Fruit fly (Drosophila melanogaster) whole organism, embryonic: ENCODE data around the gene sbr.

ENCODE experiments used
- Aef1 ChIP-seq: fragments of 200-800 bp; sonication (Bioruptor generic); IDR thresholded peaks from 3 replicates; pipeline ENCODE4 v1.3.6; 2022; ENCODE audit warnings: missing biosample characterization, missing genetic modification characterization
- Atf3 ChIP-seq: fragments of 200-800 bp; sonication (Bioruptor generic); optimal IDR thresholded peaks from 3 replicates; lab custom pipeline; 2016; ENCODE audit warnings: missing biosample characterization, missing genetic modification characterization
- Bgb ChIP-seq: fragments of 200-800 bp; sonication (Bioruptor generic); IDR thresholded peaks from 2 replicates; pipeline ENCODE4 v1.3.6; 2022; ENCODE audit warnings: missing biosample characterization, missing genetic modification characterization; ENCODE audit not compliant: partially characterized antibody
- CG10147 ChIP-seq: fragments of 200-800 bp; sonication (Bioruptor generic); optimal IDR thresholded peaks from 2 replicates; lab custom pipeline; 2019; ENCODE audit warnings: missing biosample characterization, mild to moderate bottlenecking, missing genetic modification characterization, moderate library complexity
- CG11504 ChIP-seq: fragments of 200-800 bp; sonication (Bioruptor generic); optimal IDR thresholded peaks from 3 replicates; lab custom pipeline; 2019; ENCODE audit warnings: missing biosample characterization, mild to moderate bottlenecking, missing genetic modification characterization, moderate library complexity
- CG12299 ChIP-seq: fragments of 200-800 bp; sonication (Bioruptor generic); optimal IDR thresholded peaks from 2 replicates; lab custom pipeline; 2018; ENCODE audit warnings: missing biosample characterization, mild to moderate bottlenecking, missing genetic modification characterization
- CG13287 ChIP-seq: fragments of 200-800 bp; sonication (Bioruptor generic); IDR thresholded peaks from 2 replicates; pipeline ENCODE4 v1.3.6; 2022; ENCODE audit warnings: missing biosample characterization, missing genetic modification characterization; ENCODE audit not compliant: partially characterized antibody
- CG13424 ChIP-seq: fragments of 200-800 bp; sonication (Bioruptor generic); optimal IDR thresholded peaks from 2 replicates; lab custom pipeline; 2019; ENCODE audit warnings: missing biosample characterization, mild to moderate bottlenecking, missing genetic modification characterization, moderate library complexity
- CG13894 ChIP-seq: fragments of 200-800 bp; sonication (Bioruptor generic); optimal IDR thresholded peaks from 3 replicates; lab custom pipeline; 2018; ENCODE audit warnings: missing biosample characterization, mild to moderate bottlenecking, missing genetic modification characterization, moderate library complexity
- CG14667 ChIP-seq: fragments of 200-800 bp; sonication (Bioruptor generic); IDR thresholded peaks from 2 replicates; pipeline ENCODE4 v1.3.6; 2022; ENCODE audit warnings: missing biosample characterization, missing genetic modification characterization
- CG15696 ChIP-seq: fragments of 200-800 bp; sonication (Bioruptor generic); optimal IDR thresholded peaks from 2 replicates; lab custom pipeline; 2019; ENCODE audit warnings: missing biosample characterization, mild to moderate bottlenecking, missing genetic modification characterization, moderate library complexity
- CG1603 ChIP-seq: fragments of 200-800 bp; sonication (Bioruptor generic); optimal IDR thresholded peaks from 2 replicates; lab custom pipeline; 2019; ENCODE audit warnings: missing biosample characterization, mild to moderate bottlenecking, missing genetic modification characterization, moderate library complexity
- CG2116 ChIP-seq: fragments of 200-800 bp; sonication (Bioruptor generic); optimal IDR thresholded peaks from 3 replicates; lab custom pipeline; 2018; ENCODE audit warnings: missing biosample characterization, mild to moderate bottlenecking, missing genetic modification characterization
- CG2678 ChIP-seq: fragments of 200-800 bp; sonication (Bioruptor generic); optimal IDR thresholded peaks from 3 replicates; lab custom pipeline; 2019; ENCODE audit warnings: missing biosample characterization, mild to moderate bottlenecking, missing genetic modification characterization, moderate library complexity
- CG31441 ChIP-seq: fragments of 200-800 bp; sonication (Bioruptor generic); IDR thresholded peaks from 2 replicates; pipeline ENCODE4 v1.3.6; 2022; ENCODE audit warnings: missing biosample characterization, missing genetic modification characterization
- CG3847 ChIP-seq: fragments of 200-800 bp; sonication (Bioruptor generic); IDR thresholded peaks from 2 replicates; pipeline ENCODE4 v1.3.6; 2022; ENCODE audit warnings: missing biosample characterization, missing genetic modification characterization
- CG5180 ChIP-seq: fragments of 200-800 bp; sonication (Bioruptor generic); optimal IDR thresholded peaks from 3 replicates; lab custom pipeline; 2017; ENCODE audit warnings: missing biosample characterization, missing genetic modification characterization, mild to moderate bottlenecking, moderate library complexity, missing genetic modification reagents
- CG8290 ChIP-seq, 3 experiments: fragments of 200-800 bp; sonication (Bioruptor generic); optimal IDR thresholded peaks; 2 replicates each; lab custom pipeline; 2016 to 2019; ENCODE audit warnings: missing biosample characterization in 3 of 3, missing genetic modification characterization in 3 of 3, mild to moderate bottlenecking in 2 of 3, moderate library complexity in 1 of 3
- CoRest ChIP-seq: fragments of 200-800 bp; sonication (Bioruptor generic); optimal IDR thresholded peaks from 3 replicates; lab custom pipeline; 2018; ENCODE audit warnings: missing biosample characterization, mild to moderate bottlenecking, missing genetic modification characterization, moderate library complexity
- E2f2 ChIP-seq: fragments of 200-800 bp; sonication (Bioruptor generic); IDR thresholded peaks from 2 replicates; pipeline ENCODE4 v1.3.6; 2022; ENCODE audit warnings: missing biosample characterization, missing genetic modification characterization
- Elba2 ChIP-seq: fragments of 200-800 bp; sonication (Bioruptor generic); optimal IDR thresholded peaks from 3 replicates; lab custom pipeline; 2016; ENCODE audit warnings: missing biosample characterization, missing genetic modification characterization
- Ets65A ChIP-seq: fragments of 200-800 bp; sonication (Bioruptor generic); peaks from one replicate; lab custom pipeline; 2016; ENCODE audit warnings: missing biosample characterization, missing genetic modification characterization
- Ets97D ChIP-seq: fragments of 200-800 bp; sonication (Bioruptor generic); optimal IDR thresholded peaks from 3 replicates; lab custom pipeline; 2016; ENCODE audit warnings: missing biosample characterization, missing genetic modification characterization
- HLHmδ ChIP-seq: fragments of 200-800 bp; sonication (Bioruptor generic); optimal IDR thresholded peaks from 2 replicates; lab custom pipeline; 2018; ENCODE audit warnings: missing biosample characterization, mild to moderate bottlenecking, missing genetic modification characterization, moderate library complexity
- Med ChIP-seq: fragments of 200-800 bp; sonication (Bioruptor generic); peaks from one replicate; lab custom pipeline; 2016; ENCODE audit warnings: missing biosample characterization, missing genetic modification characterization, mild to moderate bottlenecking, inconsistent platforms, moderate library complexity
- NC2α ChIP-seq: fragments of 200-800 bp; sonication (Bioruptor generic); optimal IDR thresholded peaks from 2 replicates; lab custom pipeline; 2016; ENCODE audit warnings: missing biosample characterization, missing genetic modification characterization
- Nf-YB ChIP-seq: fragments of 200-800 bp; sonication (Bioruptor generic); optimal IDR thresholded peaks from 3 replicates; lab custom pipeline; 2019; ENCODE audit warnings: missing biosample characterization, mild to moderate bottlenecking, missing genetic modification characterization, moderate library complexity
- Sry-β ChIP-seq: fragments of 200-800 bp; sonication (Bioruptor generic); optimal IDR thresholded peaks from 2 replicates; lab custom pipeline; 2018; ENCODE audit warnings: missing biosample characterization, mild to moderate bottlenecking, missing genetic modification characterization, moderate library complexity
- btn ChIP-seq: fragments of 200-800 bp; sonication (Bioruptor generic); optimal IDR thresholded peaks from 2 replicates; lab custom pipeline; 2016; ENCODE audit warnings: missing biosample characterization, missing genetic modification characterization
- crol ChIP-seq: fragments of 200-800 bp; sonication (Bioruptor generic); IDR thresholded peaks from 2 replicates; pipeline ENCODE4 v1.3.6; 2022; ENCODE audit warnings: missing biosample characterization, missing genetic modification characterization
- ems ChIP-seq: fragments of 200-800 bp; sonication (Bioruptor generic); optimal IDR thresholded peaks from 3 replicates; lab custom pipeline; 2016; ENCODE audit warnings: missing biosample characterization, missing genetic modification characterization
- eve ChIP-seq, 2 experiments: fragments of >200 bp; optimal IDR thresholded peaks; 2 replicates each; lab custom pipeline; 2017; ENCODE audit warnings: missing biosample characterization in 2 of 2, missing genetic modification characterization in 2 of 2
- ewg ChIP-seq: fragments of 200-800 bp; sonication (Bioruptor generic); optimal IDR thresholded peaks from 3 replicates; lab custom pipeline; 2017; ENCODE audit warnings: mild to moderate bottlenecking, missing biosample characterization, missing genetic modification reagents, missing genetic modification characterization
- lab ChIP-seq: fragments of 200-800 bp; sonication (Bioruptor generic); optimal IDR thresholded peaks from 3 replicates; lab custom pipeline; 2017; ENCODE audit warnings: missing biosample characterization, missing genetic modification characterization, mild to moderate bottlenecking, moderate library complexity, missing genetic modification reagents
- mld ChIP-seq: fragments of 200-800 bp; sonication (Bioruptor generic); IDR thresholded peaks from 3 replicates; pipeline ENCODE4 v1.3.6; 2022; ENCODE audit warnings: missing biosample characterization, missing genetic modification characterization; ENCODE audit not compliant: partially characterized antibody
- nerfin-1 ChIP-seq: fragments of 200-800 bp; sonication (Bioruptor generic); optimal IDR thresholded peaks from 3 replicates; lab custom pipeline; 2019; ENCODE audit warnings: missing biosample characterization, mild to moderate bottlenecking, missing genetic modification characterization, moderate library complexity
- nmo ChIP-seq: fragments of 200-800 bp; sonication (Bioruptor generic); optimal IDR thresholded peaks from 2 replicates; lab custom pipeline; 2018; ENCODE audit warnings: missing biosample characterization, mild to moderate bottlenecking, missing genetic modification characterization, moderate library complexity
- org-1 ChIP-seq: fragments of 200-800 bp; sonication (Bioruptor generic); optimal IDR thresholded peaks from 2 replicates; lab custom pipeline; 2017; ENCODE audit warnings: missing biosample characterization, missing genetic modification characterization
- phol ChIP-seq: fragments of 200-800 bp; sonication (Bioruptor generic); optimal IDR thresholded peaks from 3 replicates; lab custom pipeline; 2018; ENCODE audit warnings: missing biosample characterization, mild to moderate bottlenecking, missing genetic modification characterization, moderate library complexity
- pita ChIP-seq: fragments of 200-800 bp; sonication (Bioruptor generic); optimal IDR thresholded peaks from 2 replicates; lab custom pipeline; 2017; ENCODE audit warnings: missing biosample characterization, mild to moderate bottlenecking, missing genetic modification characterization
- pzg ChIP-seq: fragments of 200-800 bp; sonication (Bioruptor generic); optimal IDR thresholded peaks from 3 replicates; lab custom pipeline; 2018; ENCODE audit warnings: missing biosample characterization, mild to moderate bottlenecking, missing genetic modification characterization, moderate library complexity
- rib ChIP-seq: fragments of 200-800 bp; sonication (Bioruptor generic); IDR thresholded peaks from 2 replicates; pipeline ENCODE4 v1.3.6; 2022; ENCODE audit warnings: missing biosample characterization, missing genetic modification characterization
- sd ChIP-seq: fragments of 200-800 bp; sonication (Bioruptor generic); optimal IDR thresholded peaks from 3 replicates; lab custom pipeline; 2018; ENCODE audit warnings: missing biosample characterization, mild to moderate bottlenecking, missing genetic modification characterization, moderate library complexity
- seq ChIP-seq: fragments of 200-800 bp; sonication (Bioruptor generic); IDR thresholded peaks from 2 replicates; pipeline ENCODE4 v1.3.6; 2022; ENCODE audit warnings: missing biosample characterization, missing genetic modification characterization
- slou ChIP-seq: fragments of 200-800 bp; sonication (Bioruptor generic); optimal IDR thresholded peaks from 3 replicates; lab custom pipeline; 2016; ENCODE audit warnings: missing biosample characterization, missing genetic modification characterization
- sob ChIP-seq: fragments of 200-800 bp; sonication (Bioruptor generic); IDR thresholded peaks from 2 replicates; pipeline ENCODE4 v1.3.6; 2022; ENCODE audit warnings: missing biosample characterization, missing genetic modification characterization
- sug ChIP-seq: fragments of 200-800 bp; optimal IDR thresholded peaks from 2 replicates; lab custom pipeline; 2019; ENCODE audit warnings: missing biosample characterization, mild to moderate bottlenecking, missing genetic modification characterization, moderate library complexity
- trem ChIP-seq: fragments of 200-800 bp; optimal IDR thresholded peaks from 3 replicates; lab custom pipeline; 2019; ENCODE audit warnings: missing biosample characterization, mild to moderate bottlenecking, missing genetic modification characterization, moderate library complexity
- zen ChIP-seq: fragments of 200-800 bp; sonication (Bioruptor generic); optimal IDR thresholded peaks from 3 replicates; lab custom pipeline; 2018; ENCODE audit warnings: missing biosample characterization, mild to moderate bottlenecking, missing genetic modification characterization, moderate library complexity

sbr gene

dm6 chrX:10785920-10786361 lies 61.0 kb downstream of the sbr start (continued):
- TF ChIP-seq CG10147 (GFP tag; lab: Kevin White, UChicago) = peak; percentile 38
- peak; percentile 99 for TF ChIP-seq trem (tag; lab: Kevin White, UChicago)
- peak; percentile 22; the same call in 1 of the 2 replicates for TF ChIP-seq sob
- TF ChIP-seq CG14667 = no peak
- TF ChIP-seq CG2116 (GFP tag; lab: Kevin White, UChicago) = peak; percentile 19
- TF ChIP-seq CG12299 = peak; percentile 37
- TF ChIP-seq Ets65A (GFP tag; lab: Kevin White, UChicago) = peak; percentile 63
- peak; percentile 15 for TF ChIP-seq lab (GFP tag; lab: Kevin White, UChicago)
- TF ChIP-seq ems = peak; percentile 12
- TF ChIP-seq Ets97D = peak; percentile 29
- TF ChIP-seq CG1603 (tag; lab: Kevin White, UChicago) = peak; percentile 2
- peak; percentile 71 for TF ChIP-seq Med (GFP tag; lab: Kevin White, UChicago)
- peak; percentile 22 for TF ChIP-seq zen (tag; lab: Kevin White, UChicago)
- peak; percentile 12 for TF ChIP-seq CG11504 (tag; lab: Kevin White, UChicago)
- TF ChIP-seq CG5180 = peak; percentile 56
- TF ChIP-seq pzg (GFP tag; lab: Kevin White, UChicago) = peak; percentile 21
- peak; percentile 69 for TF ChIP-seq rib (GFP tag; lab: Robert Waterston, UW)
- no peak for TF ChIP-seq mld (GFP tag; lab: Robert Waterston, UW)
- TF ChIP-seq CG3847 (GFP tag; lab: Robert Waterston, UW) = no peak
- TF ChIP-seq nerfin-1 (tag; lab: Kevin White, UChicago) = peak; percentile 53
- TF ChIP-seq Nf-YB = peak; percentile 1
- peak; percentile 17 for TF ChIP-seq ewg
- no peak for TF ChIP-seq btn (GFP tag; lab: Kevin White, UChicago)
- TF ChIP-seq CG13287 (GFP tag; lab: Robert Waterston, UW) = peak; percentile 16; the same call in 1 of the 2 replicates
- TF ChIP-seq seq (GFP tag; lab: Robert Waterston, UW) = 0 out of 2 replicates have a peak, but pooled peaks have one; percentile 37
- no peak for TF ChIP-seq NC2α
- peak; percentile 19 for TF ChIP-seq HLHmδ
- TF ChIP-seq Sry-β (GFP tag; lab: Kevin White, UChicago) = no peak
- TF ChIP-seq Atf3 (GFP tag; lab: Kevin White, UChicago) = no peak
- peak; percentile 16 for TF ChIP-seq sug (tag; lab: Kevin White, UChicago)
- peak; percentile 41 for TF ChIP-seq CG13894
- no peak for TF ChIP-seq CG8290 (GFP tag; optimal IDR thresholded peaks at IDR 0.05; lab: Kevin White, UChicago)
- TF ChIP-seq CG8290 (tag; optimal IDR thresholded peaks at IDR 0.05; lab: Kevin White, UChicago) = peak in 1 of 2 experiments; percentile 37
- TF ChIP-seq Elba2 (GFP tag; lab: Kevin White, UChicago) = peak; percentile 90
- no peak for TF ChIP-seq pita
- TF ChIP-seq Bgb (GFP tag; lab: Robert Waterston, UW) = 0 out of 2 replicates have a peak, but pooled peaks have one; percentile 12
- TF ChIP-seq sd (tag; lab: Kevin White, UChicago) = peak; percentile 91
- TF ChIP-seq phol (tag; lab: Kevin White, UChicago) = peak; percentile 7

- TF ChIP-seq crol (GFP tag; lab: Robert Waterston, UW) = peak; percentile 61
- TF ChIP-seq CG15696 = peak; percentile 16
- TF ChIP-seq eve (GFP tag; optimal IDR thresholded peaks at IDR 0.05; lab: Kevin White, UChicago) = peak in 1 of 2 experiments; percentile 39
- no peak for TF ChIP-seq slou (GFP tag; lab: Kevin White, UChicago)
- no peak for TF ChIP-seq org-1 (GFP tag; lab: Kevin White, UChicago)
- 0 out of 2 replicates have a peak, but pooled peaks have one; percentile 6 for TF ChIP-seq E2f2 (GFP tag; lab: Robert Waterston, UW)
- TF ChIP-seq CG31441 (GFP tag; lab: Robert Waterston, UW) = peak; percentile 24; the same call in 1 of the 2 replicates
- TF ChIP-seq CG2678 (tag; lab: Kevin White, UChicago) = peak; percentile 35
- peak; percentile 7 for TF ChIP-seq nmo
- peak; percentile 6 for TF ChIP-seq CG13424 (tag; lab: Kevin White, UChicago)
- TF ChIP-seq Aef1 (GFP tag; lab: Robert Waterston, UW) = no peak
- TF ChIP-seq CoRest (tag; lab: Kevin White, UChicago) = peak; percentile 50
Observed at dm6 chrX:10784812-10785638, 61.9 kb downstream of the sbr start.
